Fruit fly (Drosophila melanogaster): ENCODE results near the gene ppk14.

- TF ChIP-seq CG2116 (GFP tag; optimal IDR thresholded peaks at IDR 0.05) (no peak), Max (GFP tag; optimal IDR thresholded peaks at IDR 0.05) (no peak)
Observed at dm6 chr2L:6391469-6391868, 36.7 kb downstream of the ppk14 start.
